Worm (Caenorhabditis elegans): ENCODE measurements around the gene str-41.

The str-41 gene

ce11 chrV:7411695-7412094 lies at the start of gene str-41:
Gene str-41, plus strand, starts transcription at chrV:7411995.
- TF ChIP-seq dao-5 (tag; optimal IDR thresholded peaks at IDR 0.05), result no peak

ce11 chrV:7364059-7364458 lies 47.7 kb upstream of the str-41 start, which contains the start of gene cyp-35A2:
Gene cyp-35A2, minus strand, starts transcription at chrV:7364182.
- TF ChIP-seq W03F9.2 (tag; optimal IDR thresholded peaks at IDR 0.05), result no peak
- no peak for TF ChIP-seq him-1 (tag; optimal IDR thresholded peaks at IDR 0.05)
- TF ChIP-seq dao-5 (tag; optimal IDR thresholded peaks at IDR 0.05), result no peak

DNA sequence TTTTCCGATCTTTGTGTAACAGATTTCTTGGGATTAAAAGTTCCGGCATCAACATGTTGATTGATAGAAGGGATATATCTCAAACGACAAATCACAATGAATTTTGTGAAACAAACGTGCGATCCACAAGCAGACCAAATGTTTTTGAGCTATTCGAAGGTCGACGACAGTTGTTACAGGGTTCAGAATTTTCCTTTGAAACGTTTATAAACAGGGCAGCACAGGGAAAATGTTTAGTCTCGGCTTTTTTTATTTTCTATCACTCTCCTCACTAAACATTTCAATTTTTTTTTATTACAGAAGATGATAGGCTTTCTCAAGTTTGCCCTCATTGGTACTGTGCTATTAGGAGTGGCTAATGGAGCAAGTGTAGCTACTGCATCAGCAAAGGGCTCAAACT lies 46.8 kb upstream of the str-41 start, which contains the start of gene exc-13:
Gene exc-13, plus strand, starts transcription at position 301 of the 400 bp plus-strand sequence.
- TF ChIP-seq dao-5 (tag; optimal IDR thresholded peaks at IDR 0.05) (no peak), him-1 (tag; optimal IDR thresholded peaks at IDR 0.05) (no peak), W03F9.2 (tag; optimal IDR thresholded peaks at IDR 0.05) (no peak)

ce11 chrV:7369578-7369977 lies 42.2 kb upstream of the str-41 start, which contains the start of gene srj-14:
Gene srj-14, plus strand, starts transcription at chrV:7369708.
- TF ChIP-seq him-1 (tag; optimal IDR thresholded peaks at IDR 0.05) (no peak), dao-5 (tag; optimal IDR thresholded peaks at IDR 0.05) (no peak), W03F9.2 (tag; optimal IDR thresholded peaks at IDR 0.05) (no peak)

ce11 chrV:7374090-7374489 lies 37.7 kb upstream of the str-41 start, which contains the start of gene srx-56:
Gene srx-56, plus strand, starts transcription at chrV:7374390.
- TF ChIP-seq him-1 (tag; optimal IDR thresholded peaks at IDR 0.05) (no peak), W03F9.2 (tag; optimal IDR thresholded peaks at IDR 0.05) (no peak), dao-5 (tag; optimal IDR thresholded peaks at IDR 0.05) (no peak)

- TF ChIP-seq him-1 (tag; optimal IDR thresholded peaks at IDR 0.05) (no peak), dao-5 (tag; optimal IDR thresholded peaks at IDR 0.05) (no peak), W03F9.2 (tag; optimal IDR thresholded peaks at IDR 0.05) (no peak)
Observed at ce11 chrV:7379384-7379783, 32.4 kb upstream of the str-41 start, which contains the start of gene srsx-24. Gene srsx-24, minus strand, starts transcription at chrV:7379484.

DNA sequence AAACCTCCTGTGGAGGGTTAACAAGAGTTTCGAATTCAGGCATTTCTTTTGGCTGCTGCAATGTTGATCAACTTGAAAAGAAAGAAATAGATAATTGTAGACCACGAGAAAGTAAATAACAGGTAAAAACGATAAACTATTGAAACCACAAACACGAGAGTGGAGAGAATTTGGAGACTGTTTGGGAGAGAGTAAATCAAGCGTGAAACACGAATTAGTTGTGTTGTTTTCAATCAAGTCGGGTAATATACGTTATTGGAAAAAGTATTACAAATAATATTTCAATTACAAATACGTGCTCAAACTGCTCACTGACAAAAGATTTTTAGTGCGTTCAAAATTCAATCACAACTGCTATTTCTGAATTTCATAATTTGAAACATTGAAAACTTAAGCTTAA lies 30.8 kb upstream of the str-41 start, which contains the start of gene C03G6.17:
Gene C03G6.17, minus strand, starts transcription at position 101 of the 400 bp plus-strand sequence.
- TF ChIP-seq W03F9.2 (tag; optimal IDR thresholded peaks at IDR 0.05), result no peak

DNA sequence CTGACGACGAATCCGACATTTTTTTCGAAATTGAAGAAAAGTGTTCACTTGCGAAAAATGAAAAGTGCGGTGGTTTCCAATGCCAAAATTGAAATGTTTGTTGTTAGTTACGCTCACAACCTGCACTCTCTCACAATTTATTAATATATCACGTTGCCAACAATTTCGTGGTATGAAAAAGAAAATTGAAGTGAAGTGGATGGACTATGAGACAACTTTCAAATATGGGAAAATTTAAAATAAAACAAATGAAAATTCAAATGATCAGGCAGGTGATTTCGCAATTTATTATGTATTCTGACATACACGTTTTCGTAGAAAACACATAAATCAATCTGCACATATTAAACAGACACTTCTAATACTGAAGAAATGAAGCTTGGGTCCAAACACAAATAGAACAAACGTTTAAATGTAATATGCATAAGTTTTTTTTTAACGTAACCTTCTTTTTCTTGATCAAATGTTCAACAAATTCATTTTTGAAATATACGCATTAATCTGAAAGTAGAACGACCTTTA lies 25.7 kb upstream of the str-41 start, which contains the start of gene srp-6:
Gene srp-6, minus strand, starts transcription at position 51 of the 522 bp plus-strand sequence.
- TF ChIP-seq W03F9.2 (tag; optimal IDR thresholded peaks at IDR 0.05) (no peak), him-1 (tag; optimal IDR thresholded peaks at IDR 0.05) (no peak), dao-5 (tag; optimal IDR thresholded peaks at IDR 0.05) (no peak)

DNA sequence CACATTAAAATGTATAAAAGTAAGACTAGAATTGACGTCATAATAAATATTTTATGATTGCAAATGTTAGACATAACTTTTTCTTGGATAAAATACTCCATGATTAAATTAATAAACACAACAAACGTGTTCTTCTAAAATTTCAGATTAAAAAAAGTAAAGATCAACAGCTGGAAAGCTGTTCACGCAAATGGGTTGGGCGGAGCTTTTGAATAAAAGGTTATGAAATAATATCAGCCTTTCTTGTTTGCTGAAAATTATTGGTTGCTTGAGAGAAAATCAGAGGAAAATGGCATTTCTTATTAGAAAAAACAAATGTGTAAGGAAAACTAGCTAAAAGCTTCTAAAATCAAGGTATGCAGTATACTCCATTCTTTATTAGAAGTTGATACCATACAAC lies 24.0 kb upstream of the str-41 start, which contains the start of gene C02H6.3:
Gene C02H6.3, minus strand, starts transcription at position 101 of the 400 bp plus-strand sequence.
- TF ChIP-seq him-1 (tag; optimal IDR thresholded peaks at IDR 0.05) (no peak), W03F9.2 (tag; optimal IDR thresholded peaks at IDR 0.05) (no peak), dao-5 (tag; optimal IDR thresholded peaks at IDR 0.05) (no peak)

ce11 chrV:7389771-7390170 lies 22.0 kb upstream of the str-41 start, which contains the start of gene C02H6.1:
Gene C02H6.1, minus strand, starts transcription at chrV:7389871.
- TF ChIP-seq dao-5 (tag; optimal IDR thresholded peaks at IDR 0.05), result no peak

DNA sequence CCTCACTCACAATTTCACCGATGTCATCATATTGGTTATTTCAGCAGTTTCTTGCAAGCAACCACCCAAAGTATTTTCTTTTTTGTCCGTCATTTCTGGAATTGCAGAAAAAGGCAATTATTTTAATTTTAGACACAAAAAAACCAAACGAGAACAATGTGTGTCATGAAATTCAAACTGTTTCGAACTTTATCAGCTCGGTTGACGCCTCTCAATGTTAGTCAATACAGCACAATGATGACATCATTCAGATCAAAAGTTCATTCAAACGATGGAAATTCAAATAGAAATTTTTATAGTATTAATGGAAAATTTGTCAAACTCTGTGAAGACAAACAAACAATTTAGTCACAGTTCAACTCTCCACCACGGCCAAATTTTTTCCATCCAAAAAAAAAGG lies 19.9 kb upstream of the str-41 start, which contains the start of gene fbxa-105:
Gene fbxa-105, minus strand, starts transcription at position 97 of the 400 bp plus-strand sequence.
- no peak for TF ChIP-seq him-1 (tag; optimal IDR thresholded peaks at IDR 0.05)
- no peak for TF ChIP-seq dao-5 (tag; optimal IDR thresholded peaks at IDR 0.05)
- TF ChIP-seq W03F9.2 (tag; optimal IDR thresholded peaks at IDR 0.05), result no peak

ce11 chrV:7395359-7395758 lies 16.4 kb upstream of the str-41 start, which contains the start of gene srx-9:
Gene srx-9, minus strand, starts transcription at chrV:7395459.
- TF ChIP-seq him-1 (tag; optimal IDR thresholded peaks at IDR 0.05) (no peak), W03F9.2 (tag; optimal IDR thresholded peaks at IDR 0.05) (no peak), dao-5 (tag; optimal IDR thresholded peaks at IDR 0.05) (no peak)

- TF ChIP-seq him-1 (tag; optimal IDR thresholded peaks at IDR 0.05), result no peak
- TF ChIP-seq W03F9.2 (tag; optimal IDR thresholded peaks at IDR 0.05), result no peak
- no peak for TF ChIP-seq dao-5 (tag; optimal IDR thresholded peaks at IDR 0.05)
Observed at ce11 chrV:7399202-7399601, 12.6 kb upstream of the str-41 start, which contains the start of gene gst-41. Gene gst-41, minus strand, starts transcription at chrV:7399302.

ce11 chrV:7400095-7400494 lies 11.7 kb upstream of the str-41 start, which contains the start of gene cnc-9:
Gene cnc-9, minus strand, starts transcription at chrV:7400195.
- TF ChIP-seq him-1 (tag; optimal IDR thresholded peaks at IDR 0.05), result no peak
- no peak for TF ChIP-seq dao-5 (tag; optimal IDR thresholded peaks at IDR 0.05)
- no peak for TF ChIP-seq W03F9.2 (tag; optimal IDR thresholded peaks at IDR 0.05)

- TF ChIP-seq W03F9.2 (tag; optimal IDR thresholded peaks at IDR 0.05), result no peak
Observed at ce11 chrV:7400588-7400987, 11.2 kb upstream of the str-41 start, which contains the start of gene srx-60. Gene srx-60, plus strand, starts transcription at chrV:7400888.

All from whole organism, L4/young adult.